Fruit fly (Drosophila melanogaster): ENCODE data around the gene CG12689.

The CG12689 gene

DNA sequence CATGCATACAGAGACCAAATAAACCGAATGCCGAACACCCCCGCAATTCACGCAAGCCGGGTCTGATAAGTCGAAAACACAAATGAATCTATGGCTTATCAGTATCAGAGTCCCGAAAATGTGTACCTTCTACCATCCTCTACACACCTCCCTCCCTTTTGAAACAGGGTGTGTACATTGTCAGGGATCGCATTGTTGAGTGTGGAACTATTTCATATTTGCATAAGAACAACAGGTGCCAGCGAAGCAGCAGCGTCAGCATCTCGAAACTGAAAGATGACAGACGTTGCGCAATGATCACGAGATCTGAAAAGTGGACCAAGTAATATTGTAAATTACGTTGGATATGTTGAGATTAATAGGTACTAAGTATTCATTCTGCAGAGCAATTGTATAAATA, 6.1 kb downstream of the CG12689 start (continued):
- TF ChIP-seq pho (GFP tag; optimal IDR thresholded peaks at IDR 0.05) (no peak), lilli (GFP tag; optimal IDR thresholded peaks at IDR 0.05) (no peak), MESR4 (GFP tag; optimal IDR thresholded peaks at IDR 0.05) (no peak), CG13624 (GFP tag; optimal IDR thresholded peaks at IDR 0.05) (no peak), CG8089 (GFP tag; optimal IDR thresholded peaks at IDR 0.05) (peak; percentile 7), CG4707 (GFP tag; optimal IDR thresholded peaks at IDR 0.05) (peak; percentile 4), Hand (GFP tag; optimal IDR thresholded peaks at IDR 0.05) (no peak), CG11696 (GFP tag; IDR thresholded peaks at IDR 0.05) (no peak), CG11504 (tag; optimal IDR thresholded peaks at IDR 0.05) (no peak), sc (optimal IDR thresholded peaks at IDR 0.05) (no peak), sc (GFP tag; optimal IDR thresholded peaks at IDR 0.05) (peak; percentile 28), C15 (GFP tag; IDR thresholded peaks at IDR 0.05) (no peak), shn (GFP tag; optimal IDR thresholded peaks at IDR 0.05) (no peak), dm (GFP tag; optimal IDR thresholded peaks at IDR 0.05) (no peak), Sry-β (GFP tag; optimal IDR thresholded peaks at IDR 0.05) (no peak), Trl (optimal IDR thresholded peaks at IDR 0.05) (no peak), Trl (GFP tag; optimal IDR thresholded peaks at IDR 0.05) (peak; percentile 15), Atf6 (GFP tag; IDR thresholded peaks at IDR 0.05) (no peak), Blimp-1 (GFP tag; optimal IDR thresholded peaks at IDR 0.05) (peak; percentile 16), CG17385 (GFP tag; optimal IDR thresholded peaks at IDR 0.05) (no peak), disco-r (GFP tag; optimal IDR thresholded peaks at IDR 0.05) (no peak), tll (GFP tag; optimal IDR thresholded peaks at IDR 0.05) (peak in 1 of 2 experiments; percentile 65), her (GFP tag; optimal IDR thresholded peaks at IDR 0.05) (no peak), CG9797 (GFP tag; optimal IDR thresholded peaks at IDR 0.05) (no peak), NC2β (GFP tag; optimal IDR thresholded peaks at IDR 0.05) (peak; percentile 43), Camta (GFP tag; optimal IDR thresholded peaks at IDR 0.05) (peak; percentile 9), ATbp (GFP tag; optimal IDR thresholded peaks at IDR 0.05) (peak; percentile 47), lov (optimal IDR thresholded peaks at IDR 0.05) (no peak), lov (GFP tag; IDR thresholded peaks at IDR 0.05) (no peak), chm (GFP tag; IDR thresholded peaks at IDR 0.05) (peak; percentile 32; the same call in 1 of the 2 replicates), ap (GFP tag; IDR thresholded peaks at IDR 0.05) (no peak), CG18764 (GFP tag; optimal IDR thresholded peaks at IDR 0.05) (peak; percentile 13), CG1233 (GFP tag; optimal IDR thresholded peaks at IDR 0.05) (peak; percentile 44), Xrp1 (GFP tag; IDR thresholded peaks at IDR 0.05) (peak; percentile 65), chif (GFP tag; optimal IDR thresholded peaks at IDR 0.05) (peak in 1 of 2 experiments; percentile 12), tio (GFP tag; optimal IDR thresholded peaks at IDR 0.05) (peak; percentile 23), nerfin-1 (tag; optimal IDR thresholded peaks at IDR 0.05) (peak; percentile 19), CG18476 (GFP tag; optimal IDR thresholded peaks at IDR 0.05) (peak; percentile 6), sens (GFP tag) (peak; percentile 74), CG6765 (GFP tag; optimal IDR thresholded peaks at IDR 0.05) (no peak), CG1603 (tag; optimal IDR thresholded peaks at IDR 0.05) (peak; percentile 46), Med (GFP tag) (peak; percentile 76), MTF-1 (GFP tag; optimal IDR thresholded peaks at IDR 0.05; ENCODE audit: borderline replicate concordance) (peak; percentile 59), fd64A (GFP tag; optimal IDR thresholded peaks at IDR 0.05) (peak; percentile 18), da (GFP tag; optimal IDR thresholded peaks at IDR 0.05) (no peak), CG3407 (GFP tag; optimal IDR thresholded peaks at IDR 0.05) (peak; percentile 36), Ptx1 (GFP tag; IDR thresholded peaks at IDR 0.05) (0 out of 2 replicates have a peak, but pooled peaks have one; percentile 8), CG9727 (GFP tag; optimal IDR thresholded peaks at IDR 0.05) (peak; percentile 36), br (optimal IDR thresholded peaks at IDR 0.05) (no peak), onecut (GFP tag; IDR thresholded peaks at IDR 0.05) (0 out of 2 replicates have a peak, but pooled peaks have one; percentile 15), emc (GFP tag; optimal IDR thresholded peaks at IDR 0.05) (no peak), CG3995 (GFP tag; optimal IDR thresholded peaks at IDR 0.05) (no peak), trh (GFP tag; optimal IDR thresholded peaks at IDR 0.05) (peak; percentile 3)
